ENCODE assay signal across 4 worm cellular contexts in the genomic region with DNA sequence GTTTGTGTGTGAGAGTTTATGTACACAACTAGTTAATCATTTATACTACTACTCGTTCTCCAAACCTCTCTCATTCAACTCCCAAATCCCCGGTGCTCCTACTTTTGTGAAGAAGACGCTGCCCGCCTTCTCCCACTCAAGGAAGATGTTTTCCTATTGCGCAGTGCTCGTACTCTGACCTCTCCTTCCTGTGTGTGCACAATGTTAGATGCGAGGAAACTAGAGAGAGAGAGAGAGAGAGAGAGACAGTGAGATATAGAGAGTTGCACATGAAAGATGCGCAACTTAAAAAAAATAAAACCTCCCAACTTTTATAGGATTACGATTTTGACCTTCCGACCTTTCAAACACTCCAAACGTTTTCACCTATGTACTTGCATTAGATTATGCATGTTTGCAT.
A peak's percentile ranks its signal among the peaks of the same experiment; 100 is the strongest.
TF ChIP-seq lines count a peak whose summit lies in the region.

No protein-coding gene starts in this region.

TF ChIP-seq in whole organism, L2 larva, 48 proteins besides CTCF, POLR2A, EP300 and RAD21 (continues in another document):
- TF ChIP-seq lin-13 (GFP tag; optimal IDR thresholded peaks at IDR 0.05; lab: Kevin White, UChicago) (no peak), ztf-11 (tag; optimal IDR thresholded peaks at IDR 0.05; lab: Kevin White, UChicago) (no peak), ztf-4 (tag; optimal IDR thresholded peaks at IDR 0.05; lab: Kevin White, UChicago) (peak; percentile 10), nhr-11 (tag; optimal IDR thresholded peaks at IDR 0.05; lab: Kevin White, UChicago) (no peak), nhr-23 (tag; optimal IDR thresholded peaks at IDR 0.05; lab: Kevin White, UChicago) (no peak), egl-27 (tag; optimal IDR thresholded peaks at IDR 0.05; lab: Kevin White, UChicago) (no peak), ZK546.5 (tag; optimal IDR thresholded peaks at IDR 0.05; lab: Kevin White, UChicago) (no peak), unc-55 (GFP tag; optimal IDR thresholded peaks at IDR 0.05; lab: Kevin White, UChicago) (peak; percentile 30), F13H6.1 (tag; optimal IDR thresholded peaks at IDR 0.05; lab: Kevin White, UChicago) (peak; percentile 72), elt-1 (tag; optimal IDR thresholded peaks at IDR 0.05; lab: Kevin White, UChicago) (no peak), sma-9 (GFP tag; optimal IDR thresholded peaks at IDR 0.05; lab: Kevin White, UChicago) (peak; percentile 74), sma-9 (tag; optimal IDR thresholded peaks at IDR 0.05; lab: Kevin White, UChicago) (no peak), mab-5 (tag; optimal IDR thresholded peaks at IDR 0.05; lab: Kevin White, UChicago) (no peak), nhr-21 (tag; optimal IDR thresholded peaks at IDR 0.05; lab: Kevin White, UChicago) (no peak), zag-1 (tag; optimal IDR thresholded peaks at IDR 0.05; lab: Kevin White, UChicago) (no peak), lin-39 (tag; optimal IDR thresholded peaks at IDR 0.05; lab: Kevin White, UChicago) (no peak), lsy-2 (tag; optimal IDR thresholded peaks at IDR 0.05; lab: Kevin White, UChicago) (peak in 1 of 2 experiments; percentile 39), lin-11 (tag; optimal IDR thresholded peaks at IDR 0.05; lab: Kevin White, UChicago) (no peak), ama-1 (optimal IDR thresholded peaks at IDR 0.05; lab: Kevin White, UChicago) (no peak), skn-1 (tag; optimal IDR thresholded peaks at IDR 0.05; lab: Kevin White, UChicago) (no peak), C34F6.9 (tag; optimal IDR thresholded peaks at IDR 0.05; lab: Kevin White, UChicago) (peak; percentile 22), nhr-129 (tag; optimal IDR thresholded peaks at IDR 0.05; lab: Kevin White, UChicago) (peak; percentile 84), unc-62 (GFP tag; optimal IDR thresholded peaks at IDR 0.05; lab: Kevin White, UChicago) (no peak)

TF ChIP-seq in whole organism, L4 larva, 104 proteins besides CTCF, POLR2A, EP300 and RAD21 (continues in another document):
- TF ChIP-seq dmd-8 (GFP tag; IDR thresholded peaks at IDR 0.05; lab: Robert Waterston, UW) (no peak), daf-12 (tag; optimal IDR thresholded peaks at IDR 0.05; lab: Kevin White, UChicago) (no peak), ctbp-1 (GFP tag; IDR thresholded peaks at IDR 0.05; lab: Robert Waterston, UW) (0 out of 2 replicates have a peak, but pooled peaks have one; percentile 44), pha-4 (GFP tag; IDR thresholded peaks at IDR 0.05; lab: Robert Waterston, UW) (no peak), pha-4 (tag; optimal IDR thresholded peaks at IDR 0.05; lab: Kevin White, UChicago) (peak; percentile 30), lin-29 (GFP tag; IDR thresholded peaks at IDR 0.05; lab: Robert Waterston, UW) (no peak), mes-2 (tag; optimal IDR thresholded peaks at IDR 0.05; lab: Kevin White, UChicago; ENCODE audit: poor library complexity, severe bottlenecking) (peak; percentile 11), skn-1 (tag; optimal IDR thresholded peaks at IDR 0.05; lab: Kevin White, UChicago) (no peak), tag-97 (GFP tag; IDR thresholded peaks at IDR 0.05; lab: Robert Waterston, UW) (no peak), nhr-28 (tag; optimal IDR thresholded peaks at IDR 0.05; lab: Kevin White, UChicago) (no peak), nhr-10 (tag; optimal IDR thresholded peaks at IDR 0.05; lab: Kevin White, UChicago) (no peak), lin-15B (tag; optimal IDR thresholded peaks at IDR 0.05; lab: Kevin White, UChicago) (no peak), arid-1 (GFP tag; conservative IDR thresholded peaks at IDR 0.05; lab: Robert Waterston, UW) (no peak), pqm-1 (tag; optimal IDR thresholded peaks at IDR 0.05; lab: Kevin White, UChicago) (no peak), lsy-2 (tag; optimal IDR thresholded peaks at IDR 0.05; lab: Kevin White, UChicago) (peak in 1 of 2 experiments; percentile 11), gei-8 (GFP tag; optimal IDR thresholded peaks at IDR 0.05; lab: Kevin White, UChicago) (no peak), dmd-6 (GFP tag; IDR thresholded peaks at IDR 0.05; lab: Robert Waterston, UW) (0 out of 2 replicates have a peak, but pooled peaks have one; percentile 10), tra-1 (GFP tag; IDR thresholded peaks at IDR 0.05; lab: Robert Waterston, UW) (no peak), nhr-77 (tag; optimal IDR thresholded peaks at IDR 0.05; lab: Kevin White, UChicago) (no peak), madf-9 (GFP tag; conservative IDR thresholded peaks at IDR 0.05; lab: Robert Waterston, UW) (no peak), spr-3 (GFP tag; optimal IDR thresholded peaks at IDR 0.05; lab: Kevin White, UChicago) (no peak), ceh-62 (tag; optimal IDR thresholded peaks at IDR 0.05; lab: Kevin White, UChicago) (no peak), nhr-237 (tag; optimal IDR thresholded peaks at IDR 0.05; lab: Kevin White, UChicago) (no peak)

TF ChIP-seq in whole organism, late embryonic, 69 proteins besides CTCF, POLR2A, EP300 and RAD21:
- peak; percentile 82 for TF ChIP-seq unc-42 (tag; optimal IDR thresholded peaks at IDR 0.05; lab: Kevin White, UChicago)
- no peak for TF ChIP-seq pha-2 (tag; optimal IDR thresholded peaks at IDR 0.05; lab: Kevin White, UChicago)

TF ChIP-seq in whole organism, mixed stage, embryonic, 35 proteins besides CTCF, POLR2A, EP300 and RAD21:
- TF ChIP-seq lsy-2 (tag; optimal IDR thresholded peaks at IDR 0.05; lab: Kevin White, UChicago) (no peak), M03D4.4 (tag; optimal IDR thresholded peaks at IDR 0.05; lab: Kevin White, UChicago) (peak; percentile 14), pha-4 (tag; optimal IDR thresholded peaks at IDR 0.05; lab: Kevin White, UChicago) (peak; percentile 20), tbx-8 (GFP tag; optimal IDR thresholded peaks at IDR 0.05; lab: Kevin White, UChicago) (no peak), mep-1 (tag; optimal IDR thresholded peaks at IDR 0.05; lab: Kevin White, UChicago) (peak; percentile 20), ces-1 (GFP tag; optimal IDR thresholded peaks at IDR 0.05; lab: Kevin White, UChicago) (peak; percentile 58)
